Worm (Caenorhabditis elegans) whole organism, dauer: ENCODE results near the gene Y73B6BL.44.

Experiments used
- unc-62 ChIP-seq: sonication (generic microtip); optimal IDR thresholded peaks from 2 replicates; lab custom pipeline; 2017; ENCODE audit warnings: missing biosample characterization, missing genetic modification reagents, missing genetic modification characterization

Y73B6BL.44 gene

ce11 chrIV:6493299-6493698, at the start of gene Y73B6BL.44:
Gene Y73B6BL.44, plus strand, starts transcription at chrIV:6493599.
- TF ChIP-seq unc-62 (GFP tag; lab: Kevin White, UChicago): no peak

- TF ChIP-seq unc-62 (GFP tag; lab: Kevin White, UChicago): no peak
Measured at ce11 chrIV:6457472-6457871, 35.9 kb upstream of the Y73B6BL.44 start, which contains the start of gene lgc-10. Gene lgc-10, minus strand, starts transcription at chrIV:6457572.

ce11 chrIV:6460596-6460995, 32.8 kb upstream of the Y73B6BL.44 start:
- TF ChIP-seq unc-62 (GFP tag; lab: Kevin White, UChicago): no peak

- TF ChIP-seq unc-62 (GFP tag; lab: Kevin White, UChicago): no peak
Measured at ce11 chrIV:6464005-6464404, 29.4 kb upstream of the Y73B6BL.44 start, which contains the start of gene acr-25. Gene acr-25, plus strand, starts transcription at chrIV:6464305.

- no peak for TF ChIP-seq unc-62 (GFP tag; lab: Kevin White, UChicago)
Measured at ce11 chrIV:6471216-6471615, 22.2 kb upstream of the Y73B6BL.44 start, which contains the start of gene tmed-13. Gene tmed-13, minus strand, starts transcription at chrIV:6471384.

ce11 chrIV:6473140-6473539, 20.3 kb upstream of the Y73B6BL.44 start, which contains the start of gene Y73B6BL.27:
Gene Y73B6BL.27, minus strand, starts transcription at chrIV:6473240.
- TF ChIP-seq unc-62 (GFP tag; lab: Kevin White, UChicago): no peak

ce11 chrIV:6474751-6475150, 18.6 kb upstream of the Y73B6BL.44 start:
- TF ChIP-seq unc-62 (GFP tag; lab: Kevin White, UChicago): no peak

ce11 chrIV:6480221-6480620, 13.2 kb upstream of the Y73B6BL.44 start, which contains the start of gene tyr-6:
Gene tyr-6, plus strand, starts transcription at chrIV:6480521.
- TF ChIP-seq unc-62 (GFP tag; lab: Kevin White, UChicago): no peak

- TF ChIP-seq unc-62 (GFP tag; lab: Kevin White, UChicago): no peak
Measured at ce11 chrIV:6480978-6481377, 12.4 kb upstream of the Y73B6BL.44 start.

- TF ChIP-seq unc-62 (GFP tag; lab: Kevin White, UChicago): no peak
Measured at ce11 chrIV:6487047-6487446, 6.4 kb upstream of the Y73B6BL.44 start, which contains the start of gene Y73B6BL.37. Gene Y73B6BL.37, plus strand, starts transcription at chrIV:6487347.

- TF ChIP-seq unc-62 (GFP tag; lab: Kevin White, UChicago): no peak
Measured at ce11 chrIV:6491915-6492314, 1.5 kb upstream of the Y73B6BL.44 start.

- no peak for TF ChIP-seq unc-62 (GFP tag; lab: Kevin White, UChicago)
Measured at ce11 chrIV:6496103-6496502, 2.7 kb downstream of the Y73B6BL.44 start.

ce11 chrIV:6500433-6500832, 7.0 kb downstream of the Y73B6BL.44 start:
- no peak for TF ChIP-seq unc-62 (GFP tag; lab: Kevin White, UChicago)

- TF ChIP-seq unc-62 (GFP tag; lab: Kevin White, UChicago): no peak
Measured at ce11 chrIV:6500843-6501242, 7.4 kb downstream of the Y73B6BL.44 start.

- no peak for TF ChIP-seq unc-62 (GFP tag; lab: Kevin White, UChicago)
Measured at ce11 chrIV:6502725-6503124, 9.3 kb downstream of the Y73B6BL.44 start.

ce11 chrIV:6506424-6506823, 13.0 kb downstream of the Y73B6BL.44 start, which contains the start of gene pqn-89:
Gene pqn-89, plus strand, starts transcription at chrIV:6506724.
- no peak for TF ChIP-seq unc-62 (GFP tag; lab: Kevin White, UChicago)

ce11 chrIV:6511767-6512166, 18.4 kb downstream of the Y73B6BL.44 start:
- TF ChIP-seq unc-62 (GFP tag; lab: Kevin White, UChicago): no peak
